Worm (Caenorhabditis elegans): Measurements from ENCODE around the gene pqn-73.

The pqn-73 gene

DNA sequence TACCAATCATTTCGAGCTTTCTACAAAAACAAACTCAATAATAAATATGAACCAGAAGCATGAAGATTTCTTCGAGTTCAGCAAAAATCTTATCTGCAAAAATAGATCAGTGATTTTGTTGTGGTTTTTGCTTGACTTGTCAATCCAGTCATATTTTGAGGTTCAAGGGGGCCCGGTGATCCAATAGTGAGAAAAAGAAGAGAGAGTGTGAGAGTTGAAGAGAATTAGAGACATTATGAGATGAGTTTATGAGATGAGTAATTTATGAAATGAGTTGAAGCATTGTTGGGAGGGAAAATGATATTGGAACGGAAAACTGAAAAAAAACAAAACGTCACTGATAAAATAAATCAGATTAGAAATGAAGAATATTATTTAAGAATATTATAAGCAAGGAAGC, 31.6 kb upstream of the pqn-73 start, which contains the start of gene T13H5.1:
Gene T13H5.1 (minus strand): TSS at position 101 of the 400 bp plus-strand sequence.
- TF ChIP-seq B0261.1 (tag; optimal IDR thresholded peaks at IDR 0.05) (no peak), let-526 (GFP tag; IDR thresholded peaks at IDR 0.05) (no peak), ztf-6 (GFP tag; IDR thresholded peaks at IDR 0.05) (no peak), lin-40 (tag; optimal IDR thresholded peaks at IDR 0.05) (no peak), dpl-1 (GFP tag; optimal IDR thresholded peaks at IDR 0.05) (no peak), attf-5 (GFP tag; optimal IDR thresholded peaks at IDR 0.05) (no peak), Y79H2A.3 (GFP tag; conservative IDR thresholded peaks at IDR 0.05) (no peak), B0336.3 (GFP tag; IDR thresholded peaks at IDR 0.05) (no peak)

DNA sequence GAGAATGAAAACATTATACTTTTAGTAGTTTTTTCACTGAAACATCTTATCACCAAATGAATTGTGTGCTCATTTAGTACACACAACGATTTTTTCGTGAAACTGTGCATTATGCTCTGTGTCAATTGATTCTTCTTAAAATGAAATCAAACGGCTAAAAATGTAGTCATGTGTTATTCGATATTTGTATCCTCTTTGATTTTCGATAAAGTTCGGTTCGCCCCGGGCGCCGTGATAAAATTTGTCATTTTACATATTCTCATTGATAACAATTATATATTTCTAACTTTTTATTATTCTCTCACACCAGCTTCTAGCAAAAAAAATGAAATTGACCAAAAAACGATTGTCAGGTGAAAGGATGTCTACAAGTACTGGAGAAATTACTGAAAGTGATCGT, 25.8 kb upstream of the pqn-73 start, which contains the start of gene ctg-2:
Gene ctg-2 (plus strand): TSS at position 326 of the 400 bp plus-strand sequence.
- TF ChIP-seq nhr-27 (tag; optimal IDR thresholded peaks at IDR 0.05): no peak
- peak; percentile 78 for TF ChIP-seq nhr-80 (tag; optimal IDR thresholded peaks at IDR 0.05)

DNA sequence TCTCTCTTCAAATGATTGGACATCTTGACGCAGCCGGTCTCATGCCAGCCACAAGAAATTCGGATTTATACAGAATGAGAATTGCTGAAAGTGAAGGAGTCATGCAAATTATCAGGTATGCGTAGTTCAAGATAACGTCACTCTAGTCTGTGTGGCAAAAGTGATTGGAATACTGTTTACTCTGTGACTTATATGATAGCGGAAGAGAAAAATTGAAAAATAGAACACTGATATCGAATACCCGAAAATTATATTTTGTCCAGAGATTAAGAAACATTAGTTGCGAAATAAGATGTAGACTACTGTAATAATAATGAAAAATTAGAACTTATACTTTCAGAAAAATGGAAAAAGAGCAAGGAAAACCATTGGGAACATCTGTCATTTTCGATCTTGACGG, 25.0 kb upstream of the pqn-73 start:
- TF ChIP-seq athp-1 (tag; optimal IDR thresholded peaks at IDR 0.05) (no peak), nhr-80 (tag; optimal IDR thresholded peaks at IDR 0.05) (peak; percentile 56), rcor-1 (GFP tag; IDR thresholded peaks at IDR 0.05) (no peak), cebp-1 (GFP tag; IDR thresholded peaks at IDR 0.05) (no peak), cebp-1 (tag; optimal IDR thresholded peaks at IDR 0.05) (peak; percentile 59)

DNA sequence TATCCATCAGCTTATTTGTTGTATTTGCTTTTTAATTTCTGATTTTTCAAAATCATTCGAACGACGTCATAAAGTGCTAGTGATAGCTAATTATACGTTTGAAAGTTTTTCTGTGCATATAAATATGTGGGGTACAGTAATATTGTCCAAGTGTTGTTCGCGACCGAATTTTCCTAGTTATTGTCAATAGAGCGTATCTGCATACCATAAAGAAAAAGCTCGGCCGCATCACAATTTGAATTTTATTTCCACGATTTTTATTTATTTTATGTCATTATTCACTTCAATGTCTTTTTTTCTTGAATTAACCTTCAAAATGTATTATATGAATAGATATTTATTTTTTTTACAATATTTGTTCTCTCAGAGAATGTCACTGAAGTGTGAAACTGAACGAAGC, 23.7 kb upstream of the pqn-73 start, which contains the start of gene rnh-2:
Gene rnh-2 (plus strand): TSS at position 368 of the 400 bp plus-strand sequence.
- TF ChIP-seq bed-2 (GFP tag; IDR thresholded peaks at IDR 0.05): no peak
- TF ChIP-seq ztf-28 (GFP tag; IDR thresholded peaks at IDR 0.05): 0 out of 2 replicates have a peak, but pooled peaks have one; percentile 37
- TF ChIP-seq nhr-80 (tag; optimal IDR thresholded peaks at IDR 0.05): peak; percentile 55
- TF ChIP-seq unc-130 (GFP tag; optimal IDR thresholded peaks at IDR 0.05): peak; percentile 88
- TF ChIP-seq ama-1 (optimal IDR thresholded peaks at IDR 0.05): no peak
- no peak for TF ChIP-seq ama-1 (GFP tag; optimal IDR thresholded peaks at IDR 0.05)
- no peak for TF ChIP-seq snpc-1.1 (tag; optimal IDR thresholded peaks at IDR 0.05; ENCODE audit: insufficient read depth)
- TF ChIP-seq nhr-90 (tag; optimal IDR thresholded peaks at IDR 0.05): no peak
- no peak for TF ChIP-seq nfyb-1 (GFP tag; IDR thresholded peaks at IDR 0.05)
- no peak for TF ChIP-seq Y79H2A.3 (GFP tag; conservative IDR thresholded peaks at IDR 0.05)
- peak; percentile 84 for TF ChIP-seq ZK185.1 (tag; optimal IDR thresholded peaks at IDR 0.05; ENCODE audit: poor library complexity, severe bottlenecking)
- peak; percentile 78 for TF ChIP-seq him-1 (tag; optimal IDR thresholded peaks at IDR 0.05)
- TF ChIP-seq Y95B8A.8 (GFP tag; IDR thresholded peaks at IDR 0.05): 0 out of 2 replicates have a peak, but pooled peaks have one; percentile 14
- TF ChIP-seq ztf-25 (GFP tag; IDR thresholded peaks at IDR 0.05): peak; percentile 72; the same call in 1 of the 2 replicates
- TF ChIP-seq ceh-40 (GFP tag; IDR thresholded peaks at IDR 0.05): peak; percentile 64; the same call in 1 of the 2 replicates
- peak in 1 of 2 experiments; percentile 39 for TF ChIP-seq rec-8 (tag; optimal IDR thresholded peaks at IDR 0.05)
- TF ChIP-seq F49E8.2 (tag; optimal IDR thresholded peaks at IDR 0.05; ENCODE audit: insufficient read depth): peak; percentile 65
- peak; percentile 49 for TF ChIP-seq madf-10 (tag; optimal IDR thresholded peaks at IDR 0.05)
- peak; percentile 1 for TF ChIP-seq K12H6.12 (tag; optimal IDR thresholded peaks at IDR 0.05)
- no peak for TF ChIP-seq ceh-58 (GFP tag; IDR thresholded peaks at IDR 0.05)
- TF ChIP-seq madf-6 (GFP tag; IDR thresholded peaks at IDR 0.05): peak; percentile 87
- no peak for TF ChIP-seq unc-62 (GFP tag; optimal IDR thresholded peaks at IDR 0.05)
- peak; percentile 53 for TF ChIP-seq snpc-1.3 (tag; optimal IDR thresholded peaks at IDR 0.05; ENCODE audit: insufficient read depth)
- TF ChIP-seq lin-54 (GFP tag; optimal IDR thresholded peaks at IDR 0.05): peak; percentile 76
- no peak for TF ChIP-seq repo-1 (tag; optimal IDR thresholded peaks at IDR 0.05)
- TF ChIP-seq aptf-3 (GFP tag; IDR thresholded peaks at IDR 0.05): no peak
- peak; percentile 65 for TF ChIP-seq F33H1.4 (GFP tag; IDR thresholded peaks at IDR 0.05)
- peak in 1 of 3 experiments; percentile 58 for TF ChIP-seq lin-35 (GFP tag; optimal IDR thresholded peaks at IDR 0.05)
- TF ChIP-seq lin-40 (tag; optimal IDR thresholded peaks at IDR 0.05): peak; percentile 36
- peak; percentile 67 for TF ChIP-seq pbrm-1 (GFP tag; IDR thresholded peaks at IDR 0.05)
- TF ChIP-seq aptf-2 (GFP tag; conservative IDR thresholded peaks at IDR 0.05): 0 out of 2 replicates have a peak, but pooled peaks have one; percentile 34

All from whole organism, young adult.